Fruit fly (Drosophila melanogaster): ENCODE results near the gene COX6CL.
A peak's percentile ranks its signal among the peaks of the same experiment; 100 is the strongest.

The COX6CL gene

DNA sequence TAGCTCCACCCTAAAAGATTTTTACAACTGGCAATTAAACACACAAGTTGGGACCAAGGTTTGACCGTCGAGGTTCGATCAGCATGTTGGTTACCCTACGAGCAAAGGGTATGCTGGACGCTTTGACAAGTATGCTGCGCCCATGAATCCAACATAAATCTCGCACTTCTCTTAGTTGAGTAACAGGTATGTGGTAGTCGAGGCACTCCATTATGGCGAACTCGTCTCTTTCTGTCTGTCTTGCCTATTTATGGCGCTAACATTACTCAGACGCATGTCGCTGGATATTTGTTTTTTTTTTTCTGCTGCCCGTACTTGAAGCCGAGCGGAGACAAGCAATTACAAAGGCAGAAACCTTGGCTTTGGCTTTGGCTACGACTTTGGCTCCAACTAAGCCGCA, 37.1 kb downstream of the COX6CL start (continued):
- TF ChIP-seq pita (GFP tag; optimal IDR thresholded peaks at IDR 0.05), result no peak

- TF ChIP-seq sens (GFP tag), result peak; percentile 10
- TF ChIP-seq CG1024 (GFP tag; IDR thresholded peaks at IDR 0.05), result no peak
- peak; percentile 21; the same call in 1 of the 3 replicates for TF ChIP-seq CG11560 (tag; IDR thresholded peaks at IDR 0.05)
- TF ChIP-seq kay (GFP tag; optimal IDR thresholded peaks at IDR 0.05), result no peak
- no peak for TF ChIP-seq croc (GFP tag; conservative IDR thresholded peaks at IDR 0.05)
- TF ChIP-seq HmgZ (tag; optimal IDR thresholded peaks at IDR 0.05), result no peak
- TF ChIP-seq CG5180 (GFP tag; optimal IDR thresholded peaks at IDR 0.05), result no peak
- TF ChIP-seq Gug (GFP tag; IDR thresholded peaks at IDR 0.05), result no peak
- no peak for TF ChIP-seq CG2116 (GFP tag; optimal IDR thresholded peaks at IDR 0.05)
- TF ChIP-seq MESR4 (GFP tag; optimal IDR thresholded peaks at IDR 0.05), result no peak
- TF ChIP-seq klu (GFP tag; IDR thresholded peaks at IDR 0.05), result no peak
- no peak for TF ChIP-seq CG1233 (GFP tag; optimal IDR thresholded peaks at IDR 0.05)
- TF ChIP-seq twi (tag; optimal IDR thresholded peaks at IDR 0.05), result peak; percentile 96
- TF ChIP-seq Dfd (GFP tag; optimal IDR thresholded peaks at IDR 0.05), result no peak
- TF ChIP-seq CG31224 (GFP tag; IDR thresholded peaks at IDR 0.05), result no peak
These were observed 37.5 kb downstream of the COX6CL start for dm6 chr2L:5780703-5781102.

- TF ChIP-seq psq (GFP tag; optimal IDR thresholded peaks at IDR 0.05) (no peak), CG9727 (GFP tag; optimal IDR thresholded peaks at IDR 0.05) (peak; percentile 23), az2 (GFP tag; optimal IDR thresholded peaks at IDR 0.05) (no peak), CG33213 (GFP tag; optimal IDR thresholded peaks at IDR 0.05) (no peak), CG7987 (GFP tag; optimal IDR thresholded peaks at IDR 0.05) (no peak), CG11085 (GFP tag; IDR thresholded peaks at IDR 0.05) (no peak), CG13775 (GFP tag; optimal IDR thresholded peaks at IDR 0.05) (no peak), unpg (GFP tag; optimal IDR thresholded peaks at IDR 0.05) (peak; percentile 11), dmrt99B (tag; optimal IDR thresholded peaks at IDR 0.05) (peak; percentile 50), gem (tag; optimal IDR thresholded peaks at IDR 0.05) (peak; percentile 41), tio (GFP tag; optimal IDR thresholded peaks at IDR 0.05) (no peak), Taf1 (GFP tag; IDR thresholded peaks at IDR 0.05) (no peak), CG10209 (GFP tag; optimal IDR thresholded peaks at IDR 0.05) (no peak), ap (GFP tag; IDR thresholded peaks at IDR 0.05) (no peak), hb (GFP tag; IDR thresholded peaks at IDR 0.05; ENCODE audit: partially characterized antibody) (peak; percentile 69; the same call in 1 of the 3 replicates), wdn (GFP tag; IDR thresholded peaks at IDR 0.05) (no peak), Med (GFP tag) (peak; percentile 78), bowl (GFP tag; IDR thresholded peaks at IDR 0.05) (no peak), lilli (GFP tag; optimal IDR thresholded peaks at IDR 0.05) (peak; percentile 6), CG3281 (GFP tag; optimal IDR thresholded peaks at IDR 0.05) (peak; percentile 5), CG8924 (tag; optimal IDR thresholded peaks at IDR 0.05) (no peak), E2f2 (GFP tag; IDR thresholded peaks at IDR 0.05) (no peak), CG6813 (GFP tag; optimal IDR thresholded peaks at IDR 0.05) (no peak), CG16815 (GFP tag; optimal IDR thresholded peaks at IDR 0.05) (no peak), kni (GFP tag; optimal IDR thresholded peaks at IDR 0.05) (no peak), sima (GFP tag; optimal IDR thresholded peaks at IDR 0.05) (no peak), croc (GFP tag; conservative IDR thresholded peaks at IDR 0.05) (no peak), CG7963 (GFP tag; IDR thresholded peaks at IDR 0.05; ENCODE audit: partially characterized antibody) (peak; percentile 45; the same call in 1 of the 3 replicates), GATAe (GFP tag; conservative IDR thresholded peaks at IDR 0.05) (no peak), CG14441 (GFP tag; IDR thresholded peaks at IDR 0.05) (no peak), jing (GFP tag; optimal IDR thresholded peaks at IDR 0.05) (no peak), sc (optimal IDR thresholded peaks at IDR 0.05) (no peak), sc (GFP tag; optimal IDR thresholded peaks at IDR 0.05) (no peak), Atf-2 (GFP tag; optimal IDR thresholded peaks at IDR 0.05) (no peak), zfh2 (GFP tag; optimal IDR thresholded peaks at IDR 0.05) (peak; percentile 17)
These were observed 40.1 kb downstream of the COX6CL start for dm6 chr2L:5778157-5778556.

Measured in whole organism, embryonic.